Fruit fly (Drosophila melanogaster) whole organism, embryonic: ENCODE data around the gene HipHop.

Experiments used
- B-H1 ChIP-seq: fragments of 200-800 bp; sonication (Bioruptor generic); IDR thresholded peaks from 3 replicates; pipeline ENCODE4 v1.3.6; 2022; ENCODE audit warnings: missing biosample characterization, missing genetic modification characterization
- Bgb ChIP-seq: fragments of 200-800 bp; sonication (Bioruptor generic); IDR thresholded peaks from 2 replicates; pipeline ENCODE4 v1.3.6; 2022; ENCODE audit warnings: missing biosample characterization, missing genetic modification characterization; ENCODE audit not compliant: partially characterized antibody
- CG10366 ChIP-seq: fragments of 200-800 bp; sonication (Bioruptor generic); IDR thresholded peaks from 2 replicates; pipeline ENCODE4 v1.3.6; 2022; ENCODE audit warnings: missing biosample characterization, missing genetic modification characterization
- CG11504 ChIP-seq: fragments of 200-800 bp; sonication (Bioruptor generic); optimal IDR thresholded peaks from 3 replicates; lab custom pipeline; 2019; ENCODE audit warnings: missing biosample characterization, mild to moderate bottlenecking, missing genetic modification characterization, moderate library complexity
- CG12659 ChIP-seq: fragments of 200-800 bp; sonication (Bioruptor generic); optimal IDR thresholded peaks from 3 replicates; lab custom pipeline; 2017; ENCODE audit warnings: mild to moderate bottlenecking, missing biosample characterization, missing genetic modification reagents, missing genetic modification characterization
- CG12744 ChIP-seq: fragments of 200-800 bp; sonication (Bioruptor generic); optimal IDR thresholded peaks from 2 replicates; lab custom pipeline; 2016; ENCODE audit warnings: missing biosample characterization, missing genetic modification characterization
- CG13287 ChIP-seq: fragments of 200-800 bp; sonication (Bioruptor generic); IDR thresholded peaks from 2 replicates; pipeline ENCODE4 v1.3.6; 2022; ENCODE audit warnings: missing biosample characterization, missing genetic modification characterization; ENCODE audit not compliant: partially characterized antibody
- CG14014 ChIP-seq: fragments of 200-800 bp; sonication (Bioruptor generic); IDR thresholded peaks from 2 replicates; pipeline ENCODE4 v1.3.6; 2022; ENCODE audit warnings: missing biosample characterization, missing genetic modification characterization
- CG15514 ChIP-seq: fragments of 200-800 bp; sonication (Bioruptor generic); optimal IDR thresholded peaks from 3 replicates; lab custom pipeline; 2017; ENCODE audit warnings: missing biosample characterization, missing genetic modification characterization, mild to moderate bottlenecking, moderate library complexity, missing genetic modification reagents
- CG1602 ChIP-seq: fragments of 200-800 bp; sonication (Bioruptor generic); optimal IDR thresholded peaks from 3 replicates; lab custom pipeline; 2016; ENCODE audit warnings: missing biosample characterization, missing genetic modification characterization
- CG17328 ChIP-seq: fragments of 200-800 bp; sonication (Bioruptor generic); IDR thresholded peaks from 2 replicates; pipeline ENCODE4 v1.3.6; 2022; ENCODE audit warnings: missing biosample characterization, missing genetic modification characterization
- CG18619 ChIP-seq: fragments of 200-800 bp; sonication (Bioruptor generic); optimal IDR thresholded peaks from 3 replicates; lab custom pipeline; 2017; ENCODE audit warnings: missing biosample characterization, mild to moderate bottlenecking, missing genetic modification characterization
- CG34422 ChIP-seq: fragments of 200-800 bp; sonication (Bioruptor generic); IDR thresholded peaks from 3 replicates; pipeline ENCODE4 v1.3.6; 2022; ENCODE audit warnings: missing biosample characterization, missing genetic modification characterization
- CG6654 ChIP-seq: fragments of 200-800 bp; sonication (Bioruptor generic); optimal IDR thresholded peaks from 2 replicates; lab custom pipeline; 2017; ENCODE audit warnings: missing biosample characterization, mild to moderate bottlenecking, missing genetic modification characterization
- CG6791 ChIP-seq: fragments of 200-800 bp; sonication (Bioruptor generic); IDR thresholded peaks from 3 replicates; pipeline ENCODE4 v1.3.6; 2022; ENCODE audit warnings: missing biosample characterization, missing genetic modification characterization; ENCODE audit not compliant: partially characterized antibody
- CG6854 ChIP-seq: fragments of 200-800 bp; sonication (Bioruptor generic); optimal IDR thresholded peaks from 3 replicates; lab custom pipeline; 2017; ENCODE audit warnings: missing biosample characterization, mild to moderate bottlenecking, missing genetic modification characterization
- CG7357 ChIP-seq: fragments of 200-800 bp; sonication (Bioruptor generic); IDR thresholded peaks from 3 replicates; pipeline ENCODE4 v1.3.6; 2022; ENCODE audit warnings: missing biosample characterization, missing genetic modification characterization
- CG7556 ChIP-seq: fragments of 200-800 bp; sonication (Bioruptor generic); optimal IDR thresholded peaks from 2 replicates; lab custom pipeline; 2017; ENCODE audit warnings: missing biosample characterization, mild to moderate bottlenecking, missing genetic modification characterization
- CHES-1-like ChIP-seq: fragments of 200-800 bp; sonication (Bioruptor generic); optimal IDR thresholded peaks from 2 replicates; lab custom pipeline; 2016; ENCODE audit warnings: missing biosample characterization, missing genetic modification characterization
- D19A ChIP-seq: fragments of 200-800 bp; optimal IDR thresholded peaks from 3 replicates; lab custom pipeline; 2019; ENCODE audit warnings: missing biosample characterization, mild to moderate bottlenecking, missing genetic modification characterization, moderate library complexity
- Deaf1 ChIP-seq: fragments of 200-800 bp; optimal IDR thresholded peaks from 3 replicates; lab custom pipeline; 2019; ENCODE audit warnings: missing biosample characterization, mild to moderate bottlenecking, missing genetic modification characterization, moderate library complexity
- Drgx ChIP-seq: fragments of 200-800 bp; sonication (Bioruptor generic); IDR thresholded peaks from 2 replicates; pipeline ENCODE4 v1.3.6; 2022; ENCODE audit warnings: missing biosample characterization, missing genetic modification characterization
- E2f1 ChIP-seq: fragments of 200-800 bp; sonication (Bioruptor generic); IDR thresholded peaks from 2 replicates; pipeline ENCODE4 v1.3.6; 2022; ENCODE audit warnings: missing biosample characterization, missing genetic modification characterization
- Ets97D ChIP-seq: fragments of 200-800 bp; sonication (Bioruptor generic); optimal IDR thresholded peaks from 3 replicates; lab custom pipeline; 2016; ENCODE audit warnings: missing biosample characterization, missing genetic modification characterization
- HLH4C ChIP-seq: fragments of 200-800 bp; sonication (Bioruptor generic); IDR thresholded peaks from 3 replicates; pipeline ENCODE4 v1.3.6; 2022; ENCODE audit warnings: missing biosample characterization, missing genetic modification characterization; ENCODE audit not compliant: partially characterized antibody
- Nf-YB ChIP-seq: fragments of 200-800 bp; sonication (Bioruptor generic); optimal IDR thresholded peaks from 3 replicates; lab custom pipeline; 2019; ENCODE audit warnings: missing biosample characterization, mild to moderate bottlenecking, missing genetic modification characterization, moderate library complexity
- NfI ChIP-seq: fragments of 200-800 bp; sonication (Bioruptor generic); optimal IDR thresholded peaks from 3 replicates; lab custom pipeline; 2018; ENCODE audit warnings: missing biosample characterization, mild to moderate bottlenecking, missing genetic modification characterization, moderate library complexity
- Oaz ChIP-seq: fragments of 200-800 bp; sonication (Bioruptor generic); IDR thresholded peaks from 2 replicates; pipeline ENCODE4 v1.3.6; 2022; ENCODE audit warnings: missing biosample characterization, missing genetic modification characterization
- PHDP ChIP-seq: fragments of 200-800 bp; sonication (Bioruptor generic); optimal IDR thresholded peaks from 3 replicates; lab custom pipeline; 2018; ENCODE audit warnings: missing biosample characterization, mild to moderate bottlenecking, missing genetic modification characterization, moderate library complexity
- Rfx ChIP-seq: fragments of 200-800 bp; sonication (Bioruptor generic); IDR thresholded peaks from 2 replicates; pipeline ENCODE4 v1.3.6; 2022; ENCODE audit warnings: missing biosample characterization, missing genetic modification characterization
- Spps ChIP-seq: fragments of 200-800 bp; sonication (Bioruptor generic); optimal IDR thresholded peaks from 2 replicates; lab custom pipeline; 2018; ENCODE audit warnings: missing biosample characterization, mild to moderate bottlenecking, missing genetic modification characterization
- Stat92E ChIP-seq, 3 experiments: fragments of >200 bp in 2 of 3; fragments of 200-800 bp in 1 of 3; sonication (Bioruptor generic) in 1 of 3; optimal IDR thresholded peaks; 2 replicates each; lab custom pipeline; 2017 to 2019; ENCODE audit warnings: missing biosample characterization in 3 of 3, missing genetic modification characterization in 3 of 3, mild to moderate bottlenecking in 1 of 3, moderate library complexity in 1 of 3
- ase ChIP-seq: fragments of 200-800 bp; sonication (Bioruptor generic); IDR thresholded peaks from 3 replicates; pipeline ENCODE4 v1.3.6; 2022; ENCODE audit warnings: missing biosample characterization, missing genetic modification characterization
- cad ChIP-seq: fragments of >200 bp; optimal IDR thresholded peaks from 2 replicates; lab custom pipeline; 2017; ENCODE audit warnings: missing biosample characterization, missing genetic modification characterization
- croc ChIP-seq: fragments of 200-800 bp; sonication (Bioruptor generic); conservative IDR thresholded peaks from 3 replicates; pipeline ENCODE4 v1.3.6; 2022; ENCODE audit warnings: missing biosample characterization, missing genetic modification characterization
- disco-r ChIP-seq: fragments of 200-800 bp; sonication (Bioruptor generic); optimal IDR thresholded peaks from 2 replicates; lab custom pipeline; 2016; ENCODE audit warnings: missing biosample characterization, missing genetic modification characterization
- dysf ChIP-seq: fragments of 200-800 bp; sonication (Bioruptor generic); IDR thresholded peaks from 3 replicates; pipeline ENCODE4 v1.3.6; 2022; ENCODE audit warnings: missing biosample characterization, missing genetic modification characterization
- fd96Cb ChIP-seq: fragments of 200-800 bp; sonication (Bioruptor generic); optimal IDR thresholded peaks from 2 replicates; lab custom pipeline; 2018; ENCODE audit warnings: missing biosample characterization, mild to moderate bottlenecking, missing genetic modification characterization, moderate library complexity
- gsb ChIP-seq: fragments of 200-800 bp; sonication (Bioruptor generic); IDR thresholded peaks from 2 replicates; pipeline ENCODE4 v1.3.6; 2022; ENCODE audit warnings: missing biosample characterization, missing genetic modification characterization
- gt ChIP-seq: fragments of 200-800 bp; sonication (Bioruptor generic); IDR thresholded peaks from 2 replicates; pipeline ENCODE4 v1.3.6; 2022; ENCODE audit warnings: missing biosample characterization, missing genetic modification characterization
- h ChIP-seq: fragments of >200 bp; optimal IDR thresholded peaks from 2 replicates; lab custom pipeline; 2017
- jigr1 ChIP-seq: fragments of 200-800 bp; sonication (Bioruptor generic); IDR thresholded peaks from 3 replicates; pipeline ENCODE4 v1.3.6; 2022; ENCODE audit warnings: missing biosample characterization, missing genetic modification characterization
- kay ChIP-seq: fragments of 200-800 bp; sonication (Bioruptor generic); optimal IDR thresholded peaks from 2 replicates; lab custom pipeline; 2016; ENCODE audit warnings: missing biosample characterization, missing genetic modification characterization
- oc ChIP-seq: fragments of 200-800 bp; sonication (Bioruptor generic); optimal IDR thresholded peaks from 2 replicates; lab custom pipeline; 2018; ENCODE audit warnings: missing biosample characterization, mild to moderate bottlenecking, missing genetic modification characterization, moderate library complexity
- org-1 ChIP-seq: fragments of 200-800 bp; sonication (Bioruptor generic); optimal IDR thresholded peaks from 2 replicates; lab custom pipeline; 2017; ENCODE audit warnings: missing biosample characterization, missing genetic modification characterization
- pita ChIP-seq: fragments of 200-800 bp; sonication (Bioruptor generic); optimal IDR thresholded peaks from 2 replicates; lab custom pipeline; 2017; ENCODE audit warnings: missing biosample characterization, mild to moderate bottlenecking, missing genetic modification characterization
- tll ChIP-seq, 2 experiments: fragments of 200-800 bp in 1 of 2; fragments of >200 bp in 1 of 2; sonication (Bioruptor generic) in 1 of 2; optimal IDR thresholded peaks; 2 replicates each; lab custom pipeline; 2017 to 2019; ENCODE audit warnings: missing biosample characterization in 2 of 2, missing genetic modification characterization in 2 of 2, mild to moderate bottlenecking in 1 of 2, moderate library complexity in 1 of 2
- tup ChIP-seq: fragments of 200-800 bp; sonication (Bioruptor generic); optimal IDR thresholded peaks from 2 replicates; lab custom pipeline; 2016; ENCODE audit warnings: missing biosample characterization, mild to moderate bottlenecking, missing genetic modification characterization, moderate library complexity
- wor ChIP-seq: fragments of 200-800 bp; sonication (Bioruptor generic); IDR thresholded peaks from 2 replicates; pipeline ENCODE4 v1.3.6; 2022; ENCODE audit warnings: missing biosample characterization, missing genetic modification characterization

The HipHop gene

DNA sequence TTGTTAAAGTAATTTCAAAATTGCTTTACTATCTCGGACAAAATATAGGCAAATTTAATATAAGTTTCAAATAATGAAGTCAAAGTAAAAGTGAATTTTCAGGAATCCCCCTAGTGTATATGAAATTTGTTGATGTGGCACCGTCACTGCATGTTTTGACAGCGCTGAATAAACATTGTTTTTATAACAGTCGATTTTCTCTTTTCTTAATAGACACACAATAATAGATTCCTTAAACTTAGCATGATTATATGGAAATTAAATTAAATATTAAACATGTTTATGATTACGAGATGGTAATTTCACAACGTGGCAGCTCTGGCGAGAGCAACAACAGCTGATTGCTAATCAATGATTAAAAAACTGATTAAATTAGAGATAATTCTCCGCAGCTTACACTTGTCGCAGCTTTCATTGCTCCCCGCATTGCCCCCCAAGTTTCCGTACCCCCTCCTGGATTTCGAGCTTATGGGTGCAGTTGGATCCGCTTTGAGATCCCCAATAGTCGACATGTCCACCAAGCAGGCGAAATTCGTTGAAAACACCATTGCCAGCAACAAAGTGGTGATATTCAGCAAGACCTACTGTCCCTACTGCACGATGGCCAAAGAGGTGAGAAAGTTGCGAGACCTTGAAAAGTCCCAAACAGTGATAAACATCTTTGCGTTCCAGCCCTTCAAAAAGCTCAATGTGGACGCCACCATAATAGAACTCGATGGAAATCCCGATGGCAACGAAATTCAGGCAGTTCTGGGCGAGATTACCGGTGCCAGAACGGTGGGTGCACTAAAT is 48.3 kb downstream of the HipHop start, which contains the start of gene Grx1 (continued):
- TF ChIP-seq pita (GFP tag; lab: Kevin White, UChicago), result no peak
- peak; percentile 21 for TF ChIP-seq Deaf1 (tag; lab: Kevin White, UChicago)
- peak; percentile 76 for TF ChIP-seq PHDP (tag; lab: Kevin White, UChicago)
- peak; percentile 34; the same call in 1 of the 2 replicates for TF ChIP-seq Drgx (GFP tag; lab: Robert Waterston, UW)
- TF ChIP-seq Ets97D (GFP tag; lab: Kevin White, UChicago), result peak; percentile 14
- TF ChIP-seq dysf (GFP tag; lab: Robert Waterston, UW), result no peak
- TF ChIP-seq CG7357 (GFP tag; lab: Robert Waterston, UW), result no peak
- peak; percentile 51 for TF ChIP-seq NfI (GFP tag; lab: Kevin White, UChicago)
- TF ChIP-seq h, result no peak
- peak; percentile 73 for TF ChIP-seq CG12659 (GFP tag; lab: Kevin White, UChicago)
- peak; percentile 46 for TF ChIP-seq CG15514
- TF ChIP-seq cad, result no peak
- TF ChIP-seq CG17328 (GFP tag; lab: Robert Waterston, UW), result no peak
- TF ChIP-seq HLH4C (GFP tag; lab: Robert Waterston, UW), result no peak
- TF ChIP-seq gsb (GFP tag; lab: Robert Waterston, UW), result no peak
- TF ChIP-seq CG7556, result peak; percentile 52
- peak; percentile 71 for TF ChIP-seq D19A (tag; lab: Kevin White, UChicago)
- TF ChIP-seq B-H1 (GFP tag; lab: Robert Waterston, UW), result no peak
- TF ChIP-seq CG1602, result peak; percentile 47
- peak; percentile 32 for TF ChIP-seq fd96Cb (tag; lab: Kevin White, UChicago)
- TF ChIP-seq org-1 (GFP tag; lab: Kevin White, UChicago), result no peak
- TF ChIP-seq oc (tag; lab: Kevin White, UChicago), result peak; percentile 0
- no peak for TF ChIP-seq CG6854 (GFP tag; lab: Kevin White, UChicago)
- peak; percentile 20 for TF ChIP-seq Spps (tag; lab: Kevin White, UChicago)
- no peak for TF ChIP-seq wor (GFP tag; lab: Robert Waterston, UW)
- TF ChIP-seq CG11504 (tag; lab: Kevin White, UChicago), result peak; percentile 77
- no peak for TF ChIP-seq CHES-1-like (GFP tag; lab: Kevin White, UChicago)
- no peak for TF ChIP-seq CG6791 (GFP tag; lab: Robert Waterston, UW)
- TF ChIP-seq Nf-YB (GFP tag; lab: Kevin White, UChicago), result peak; percentile 37
- TF ChIP-seq tup (GFP tag; lab: Kevin White, UChicago), result no peak
- TF ChIP-seq CG12744 (GFP tag; lab: Kevin White, UChicago), result no peak
- TF ChIP-seq CG13287 (GFP tag; lab: Robert Waterston, UW), result peak; percentile 54
- no peak for TF ChIP-seq disco-r (GFP tag; lab: Kevin White, UChicago)
- TF ChIP-seq E2f1 (GFP tag; lab: Robert Waterston, UW), result no peak
- TF ChIP-seq CG34422 (GFP tag; lab: Robert Waterston, UW), result no peak
- peak; percentile 38 for TF ChIP-seq CG18619 (GFP tag; lab: Kevin White, UChicago)
- no peak; the same call in 1 of the 2 replicates for TF ChIP-seq CG10366 (GFP tag; lab: Robert Waterston, UW)
- 0 out of 3 replicates have a peak, but pooled peaks have one; percentile 23 for TF ChIP-seq ase (GFP tag; lab: Robert Waterston, UW)
- no peak for TF ChIP-seq gt (GFP tag; lab: Robert Waterston, UW)
- TF ChIP-seq kay (GFP tag; lab: Kevin White, UChicago), result peak; percentile 55
- TF ChIP-seq CG14014 (GFP tag; lab: Robert Waterston, UW), result no peak
- TF ChIP-seq Bgb (GFP tag; lab: Robert Waterston, UW), result no peak
- no peak for TF ChIP-seq croc (GFP tag; lab: Robert Waterston, UW)
- no peak for TF ChIP-seq Oaz
- peak; percentile 53 for TF ChIP-seq Rfx (GFP tag; lab: Robert Waterston, UW)
- no peak for TF ChIP-seq Stat92E (GFP tag; optimal IDR thresholded peaks at IDR 0.05; lab: Kevin White, UChicago)
- peak in 1 of 2 experiments; percentile 45 for TF ChIP-seq tll (GFP tag; optimal IDR thresholded peaks at IDR 0.05; lab: Kevin White, UChicago)
- TF ChIP-seq CG6654 (GFP tag; lab: Kevin White, UChicago), result no peak
- no peak for TF ChIP-seq jigr1 (GFP tag; lab: Robert Waterston, UW)
